Fruit fly (Drosophila melanogaster) S2 (cell line): ENCODE results near the gene CG4360.

Experiments
- CG8478 ChIP-seq: fragments of >200 bp; optimal IDR thresholded peaks from 2 replicates; lab custom pipeline; 2018
- CTCF ChIP-seq, 2 experiments: fragments of >200 bp; optimal IDR thresholded peaks; 2 replicates each; lab custom pipeline; 2018

- TF ChIP-seq CG8478 (no peak), CTCF (optimal IDR thresholded peaks at IDR 0.05; lab: Kevin White, UChicago) (no peak)
Measured at dm6 chr3R:20276760-20277159, 51.0 kb downstream of the CG4360 start.
